ENCODE assay signal across 3 worm cellular contexts in the genomic region with DNA sequence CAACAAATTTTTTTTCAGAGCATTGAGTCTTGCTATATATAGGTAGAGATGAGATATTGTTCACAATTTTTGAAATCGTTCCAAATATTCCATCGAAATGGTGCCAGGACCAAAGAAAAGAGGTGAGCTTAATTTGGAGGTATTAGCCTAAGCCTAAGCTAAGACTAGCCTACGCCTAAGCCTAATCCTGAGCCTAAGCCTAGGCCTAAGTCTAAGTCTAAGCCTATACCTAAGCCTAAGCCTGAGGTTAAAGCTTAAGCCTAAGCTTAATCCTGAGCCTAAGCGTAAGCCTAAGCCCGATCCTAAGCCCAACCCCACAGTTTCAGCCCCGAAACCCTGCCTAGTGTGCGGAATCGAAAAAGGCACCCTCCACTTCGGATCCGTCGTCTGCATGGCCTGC.
A peak's percentile ranks its signal among the peaks of the same experiment; 100 is the strongest.
TF ChIP-seq lines count a peak whose summit lies in the region.

A gene (plus strand): TSS at position 77 of the 400 bp plus-strand sequence.

TF ChIP-seq in whole organism, L4 larva, 104 proteins besides CTCF, POLR2A, EP300 and RAD21:
- TF ChIP-seq aha-1 (tag; lab: Kevin White, UChicago) (peak; percentile 23), D1046.2 (GFP tag; IDR thresholded peaks at IDR 0.05; lab: Robert Waterston, UW) (no peak), zag-1 (tag; optimal IDR thresholded peaks at IDR 0.05; lab: Kevin White, UChicago) (no peak), gei-8 (GFP tag; optimal IDR thresholded peaks at IDR 0.05; lab: Kevin White, UChicago) (no peak)

TF ChIP-seq in whole organism, early embryonic, 17 proteins besides CTCF, POLR2A, EP300 and RAD21:
- TF ChIP-seq ceh-36 (tag; optimal IDR thresholded peaks at IDR 0.05; lab: Kevin White, UChicago) (peak; percentile 82), tbx-37 (GFP tag; conservative IDR thresholded peaks at IDR 0.05; lab: Robert Waterston, UW) (no peak)
TF ChIP-seq in whole organism, early embryonic: peak in this region for 1.

TF ChIP-seq in whole organism, late embryonic, 69 proteins besides CTCF, POLR2A, EP300 and RAD21:
- TF ChIP-seq dve-1 (tag; optimal IDR thresholded peaks at IDR 0.05; lab: Kevin White, UChicago), result peak; percentile 68
- TF ChIP-seq hlh-15 (tag; optimal IDR thresholded peaks at IDR 0.05; lab: Kevin White, UChicago), result no peak
